Worm (Caenorhabditis elegans) whole organism, L3 larva: ENCODE measurements around the gene cyld-1.

ENCODE experiments used
- ZK546.5 ChIP-seq: sonication (generic microtip); optimal IDR thresholded peaks from 2 replicates; lab custom pipeline; 2017; ENCODE audit warnings: missing biosample characterization, missing genetic modification characterization
- aly-2 ChIP-seq: fragments of 150-350 bp; optimal IDR thresholded peaks from 2 replicates; lab custom pipeline; 2014; ENCODE audit warnings: missing biosample characterization, missing genetic modification characterization
- fkh-10 ChIP-seq: sonication (generic microtip); optimal IDR thresholded peaks from 2 replicates; lab custom pipeline; 2017; ENCODE audit warnings: missing biosample characterization, missing genetic modification reagents, missing genetic modification characterization
- fos-1 ChIP-seq: fragments of 150-350 bp; optimal IDR thresholded peaks from 2 replicates; lab custom pipeline; 2014; ENCODE audit warnings: missing biosample characterization, missing genetic modification characterization
- pha-4 ChIP-seq: fragments of 150-350 bp; optimal IDR thresholded peaks from 2 replicates; lab custom pipeline; 2014; ENCODE audit warnings: missing biosample characterization, missing genetic modification reagents, missing genetic modification characterization
- pqm-1 ChIP-seq: fragments of 150-350 bp; optimal IDR thresholded peaks from 2 replicates; lab custom pipeline; 2017; ENCODE audit warnings: missing biosample characterization, missing genetic modification characterization, inconsistent platforms

- TF ChIP-seq ZK546.5 (no peak), fkh-10 (GFP tag; lab: Kevin White, UChicago) (no peak), pha-4 (tag; lab: Kevin White, UChicago) (peak; percentile 6), fos-1 (no peak), pqm-1 (tag; lab: Kevin White, UChicago) (no peak), aly-2 (tag; lab: Kevin White, UChicago) (no peak)
These were observed 39.8 kb upstream of the cyld-1 start, which contains the start of gene K03H1.13 for ce11 chrIII:9950244-9950643.
